Worm (Caenorhabditis elegans) whole organism, early embryonic: ENCODE results near the gene Y62H9A.2.

Experiments
- F13C5.2 ChIP-seq: sonication (generic microtip); optimal IDR thresholded peaks from 2 replicates; lab custom pipeline; 2017; ENCODE audit warnings: mild to moderate bottlenecking, missing genetic modification characterization, inconsistent platforms, missing compliant biosample characterization
- aly-1 ChIP-seq: sonication (generic microtip); optimal IDR thresholded peaks from 2 replicates; lab custom pipeline; 2016; ENCODE audit warnings: missing genetic modification characterization, missing compliant biosample characterization
- ama-1 ChIP-seq: fragments of 150-350 bp; optimal IDR thresholded peaks from 2 replicates; lab custom pipeline; 2014
- ceh-36 ChIP-seq: sonication (generic microtip); optimal IDR thresholded peaks from 2 replicates; lab custom pipeline; 2016; ENCODE audit warnings: missing genetic modification characterization, inconsistent platforms, missing compliant biosample characterization
- hmbx-1 ChIP-seq: sonication (generic microtip); optimal IDR thresholded peaks from 2 replicates; lab custom pipeline; 2016; ENCODE audit warnings: mild to moderate bottlenecking, missing genetic modification characterization, missing compliant biosample characterization
- hmg-4 ChIP-seq: fragments of 200-800 bp; sonication (Bioruptor generic); optimal IDR thresholded peaks from 2 replicates; lab custom pipeline; 2018; ENCODE audit warnings: mild to moderate bottlenecking, missing genetic modification characterization, missing compliant biosample characterization
- tbx-11 ChIP-seq: fragments of 200-800 bp; sonication (Bioruptor generic); IDR thresholded peaks from 2 replicates; pipeline ENCODE4 v1.3.6; 2022; ENCODE audit warnings: missing genetic modification characterization, missing compliant biosample characterization
- tbx-37 ChIP-seq: fragments of 200-800 bp; sonication (Bioruptor generic); conservative IDR thresholded peaks from 2 replicates; pipeline ENCODE4 v1.3.6; 2022; ENCODE audit warnings: missing genetic modification reagents, missing genetic modification characterization, missing compliant biosample characterization

- no peak for TF ChIP-seq ama-1 (lab: Kevin White, UChicago)
- TF ChIP-seq hmg-4 (GFP tag; lab: Kevin White, UChicago): no peak
- no peak for TF ChIP-seq tbx-11 (GFP tag; lab: Robert Waterston, UW)
- TF ChIP-seq ceh-36 (tag; lab: Kevin White, UChicago): no peak
- TF ChIP-seq hmbx-1 (tag; lab: Kevin White, UChicago): no peak
- no peak for TF ChIP-seq F13C5.2 (tag; lab: Kevin White, UChicago)
- TF ChIP-seq aly-1 (tag; lab: Kevin White, UChicago): no peak
- no peak for TF ChIP-seq tbx-37
These were observed at the start of gene Y62H9A.2 for ce11 chrX:11878109-11878508.
